Fruit fly (Drosophila melanogaster): Measurements from ENCODE around the gene Cpr62Bb.

The Cpr62Bb gene

DNA sequence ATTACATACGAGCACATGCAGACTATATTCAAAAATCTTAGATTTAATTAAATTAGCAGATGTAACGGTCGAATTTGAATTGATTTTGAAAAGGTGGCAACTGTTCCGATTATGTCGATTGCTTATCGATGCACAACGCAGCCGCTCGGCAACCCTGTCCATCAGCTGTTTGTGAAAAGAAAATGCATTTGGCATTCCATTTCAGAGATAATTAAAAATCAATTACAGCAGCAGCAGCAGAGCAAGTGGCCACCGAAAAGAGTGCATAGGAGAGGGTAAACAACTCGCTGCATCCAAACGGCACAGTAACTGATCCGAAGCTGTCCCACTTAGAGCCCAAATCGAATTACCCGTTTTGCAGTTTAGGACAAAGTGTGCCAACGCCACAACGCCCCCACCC lies 36.3 kb downstream of the Cpr62Bb start, which contains the start of gene Patj (continued):
- TF ChIP-seq CG2678 (tag; optimal IDR thresholded peaks at IDR 0.05) (no peak), CG3407 (GFP tag; optimal IDR thresholded peaks at IDR 0.05) (no peak), CG10147 (GFP tag; optimal IDR thresholded peaks at IDR 0.05) (no peak), stc (GFP tag; IDR thresholded peaks at IDR 0.05) (no peak), ewg (GFP tag; optimal IDR thresholded peaks at IDR 0.05) (no peak), CG6654 (GFP tag; optimal IDR thresholded peaks at IDR 0.05) (no peak), Sin3A (optimal IDR thresholded peaks at IDR 0.05) (peak; percentile 32), CoRest (tag; optimal IDR thresholded peaks at IDR 0.05) (no peak), TFAM (GFP tag; optimal IDR thresholded peaks at IDR 0.05) (no peak), hbn (GFP tag; IDR thresholded peaks at IDR 0.05; ENCODE audit: partially characterized antibody) (peak; percentile 37; the same call in 1 of the 2 replicates), Ssrp (tag; optimal IDR thresholded peaks at IDR 0.05) (no peak), so (GFP tag; IDR thresholded peaks at IDR 0.05) (no peak), Deaf1 (tag; optimal IDR thresholded peaks at IDR 0.05) (no peak), Dref (GFP tag; IDR thresholded peaks at IDR 0.05) (peak; percentile 79), CG10366 (GFP tag; IDR thresholded peaks at IDR 0.05) (no peak), CG14667 (GFP tag; IDR thresholded peaks at IDR 0.05) (no peak), ato (GFP tag; IDR thresholded peaks at IDR 0.05; ENCODE audit: partially characterized antibody) (no peak), Hey (tag; optimal IDR thresholded peaks at IDR 0.05) (no peak), CG3838 (GFP tag; optimal IDR thresholded peaks at IDR 0.05) (no peak), CG10267 (tag; optimal IDR thresholded peaks at IDR 0.05) (peak; percentile 2), MESR4 (GFP tag; optimal IDR thresholded peaks at IDR 0.05) (peak; percentile 80), Aef1 (GFP tag; IDR thresholded peaks at IDR 0.05) (no peak), otp (GFP tag; IDR thresholded peaks at IDR 0.05) (peak; percentile 47), CG3847 (GFP tag; IDR thresholded peaks at IDR 0.05) (peak; percentile 66), NfI (GFP tag; optimal IDR thresholded peaks at IDR 0.05) (no peak), sim (GFP tag; IDR thresholded peaks at IDR 0.05) (no peak), CG17186 (GFP tag; optimal IDR thresholded peaks at IDR 0.05) (peak; percentile 3), Six4 (GFP tag; optimal IDR thresholded peaks at IDR 0.05) (no peak), Dll (GFP tag; IDR thresholded peaks at IDR 0.05; ENCODE audit: partially characterized antibody) (peak; percentile 52; the same call in 3 of the 4 replicates), Poxn (GFP tag; IDR thresholded peaks at IDR 0.05) (no peak), emc (GFP tag; optimal IDR thresholded peaks at IDR 0.05) (no peak), CG2712 (tag; optimal IDR thresholded peaks at IDR 0.05) (no peak), Usf (GFP tag; optimal IDR thresholded peaks at IDR 0.05) (no peak), CG13287 (GFP tag; IDR thresholded peaks at IDR 0.05; ENCODE audit: partially characterized antibody) (peak; percentile 72), zen (tag; optimal IDR thresholded peaks at IDR 0.05) (peak; percentile 98), hb (GFP tag; IDR thresholded peaks at IDR 0.05; ENCODE audit: partially characterized antibody) (no peak), CG9817 (tag; optimal IDR thresholded peaks at IDR 0.05) (no peak), ac (GFP tag; optimal IDR thresholded peaks at IDR 0.05) (no peak), CG30431 (GFP tag; optimal IDR thresholded peaks at IDR 0.05) (no peak), CG18476 (GFP tag; optimal IDR thresholded peaks at IDR 0.05) (no peak), CG8359 (GFP tag; optimal IDR thresholded peaks at IDR 0.05; ENCODE audit: borderline replicate concordance) (no peak), crol (GFP tag; IDR thresholded peaks at IDR 0.05) (no peak), CG18011 (GFP tag; optimal IDR thresholded peaks at IDR 0.05) (no peak), klu (GFP tag; IDR thresholded peaks at IDR 0.05) (no peak), D19B (GFP tag; optimal IDR thresholded peaks at IDR 0.05) (no peak), E2f1 (GFP tag; IDR thresholded peaks at IDR 0.05) (no peak), Neu2 (GFP tag; optimal IDR thresholded peaks at IDR 0.05; ENCODE audit: borderline replicate concordance) (no peak), Nf-YA (GFP tag; IDR thresholded peaks at IDR 0.05) (no peak), dati (GFP tag; IDR thresholded peaks at IDR 0.05) (no peak), NC2β (GFP tag; optimal IDR thresholded peaks at IDR 0.05) (no peak), nmo (GFP tag; optimal IDR thresholded peaks at IDR 0.05) (peak; percentile 13), Ada2b (GFP tag; IDR thresholded peaks at IDR 0.05) (no peak)
